Worm (Caenorhabditis elegans) whole organism, L4 larva: ENCODE results near the gene C39B10.5.

Experiments
- F10B5.3 ChIP-seq: sonication (generic microtip); optimal IDR thresholded peaks from 2 replicates; lab custom pipeline; 2016; ENCODE audit warnings: mild to moderate bottlenecking, missing genetic modification characterization, missing compliant biosample characterization
- F37D6.2 ChIP-seq: sonication (generic microtip); optimal IDR thresholded peaks from 2 replicates; lab custom pipeline; 2016; ENCODE audit warnings: mild to moderate bottlenecking, missing genetic modification characterization, missing compliant biosample characterization
- T20F7.1 ChIP-seq: fragments of 200-800 bp; sonication (Bioruptor generic); optimal IDR thresholded peaks from 2 replicates; lab custom pipeline; 2018; ENCODE audit warnings: mild to moderate bottlenecking, missing genetic modification characterization, missing compliant biosample characterization
- Y48G9A.11 ChIP-seq: fragments of 200-800 bp; sonication (Bioruptor generic); IDR thresholded peaks from 2 replicates; pipeline ENCODE4 v1.3.6; 2022; ENCODE audit warnings: missing genetic modification reagents, missing genetic modification characterization, missing compliant biosample characterization
- aha-1 ChIP-seq: fragments of 150-350 bp; peaks from one replicate; lab custom pipeline; 2014; ENCODE audit warnings: missing biosample characterization, missing genetic modification characterization
- aly-2 ChIP-seq: sonication (generic microtip); optimal IDR thresholded peaks from 2 replicates; lab custom pipeline; 2018; ENCODE audit warnings: missing biosample characterization, missing genetic modification characterization
- ceh-28 ChIP-seq: fragments of 150-350 bp; optimal IDR thresholded peaks from 2 replicates; lab custom pipeline; 2014; ENCODE audit warnings: missing biosample characterization, missing genetic modification reagents, missing genetic modification characterization
- ceh-32 ChIP-seq: sonication (generic microtip); optimal IDR thresholded peaks from 2 replicates; lab custom pipeline; 2016; ENCODE audit warnings: mild to moderate bottlenecking, missing genetic modification characterization, missing compliant biosample characterization; ENCODE audit not compliant: poor library complexity
- ceh-44 ChIP-seq: fragments of 200-800 bp; sonication (Bioruptor generic); IDR thresholded peaks from 2 replicates; pipeline ENCODE4 v1.3.6; 2022; ENCODE audit warnings: missing genetic modification reagents, missing genetic modification characterization, missing compliant biosample characterization
- ctbp-1 ChIP-seq: fragments of 200-800 bp; sonication (Bioruptor generic); IDR thresholded peaks from 2 replicates; pipeline ENCODE4 v1.3.6; 2022; ENCODE audit warnings: missing genetic modification reagents, missing genetic modification characterization, missing compliant biosample characterization
- daf-16 ChIP-seq, 3 experiments: sonication (generic microtip); optimal IDR thresholded peaks; 2 replicates each; lab custom pipeline; 2016 to 2017; ENCODE audit warnings: missing genetic modification characterization in 3 of 3, missing genetic modification reagents in 3 of 3, mild to moderate bottlenecking in 2 of 3, missing compliant biosample characterization in 2 of 3, missing biosample characterization in 1 of 3, moderate library complexity in 1 of 3
- daf-19 ChIP-seq: fragments of 200-800 bp; sonication (Bioruptor generic); conservative IDR thresholded peaks from 2 replicates; pipeline ENCODE4 v1.3.6; 2022; ENCODE audit warnings: missing genetic modification characterization, missing compliant biosample characterization
- dmd-6 ChIP-seq: fragments of 200-800 bp; sonication (Bioruptor generic); IDR thresholded peaks from 2 replicates; pipeline ENCODE4 v1.3.6; 2022; ENCODE audit warnings: missing genetic modification reagents, missing genetic modification characterization, missing compliant biosample characterization
- dmd-9 ChIP-seq: fragments of 200-800 bp; sonication (Bioruptor generic); IDR thresholded peaks from 2 replicates; pipeline ENCODE4 v1.3.6; 2022; ENCODE audit warnings: missing genetic modification reagents, missing genetic modification characterization, missing compliant biosample characterization
- dpl-1 ChIP-seq: fragments of 150-350 bp; optimal IDR thresholded peaks from 2 replicates; lab custom pipeline; 2014; ENCODE audit warnings: missing biosample characterization, missing genetic modification reagents, missing genetic modification characterization
- duxl-1 ChIP-seq: sonication (generic microtip); optimal IDR thresholded peaks from 2 replicates; lab custom pipeline; 2016; ENCODE audit warnings: mild to moderate bottlenecking, missing genetic modification characterization, moderate library complexity, missing compliant biosample characterization; ENCODE audit not compliant: poor library complexity
- egl-43 ChIP-seq: fragments of 200-800 bp; sonication (Bioruptor generic); IDR thresholded peaks from 2 replicates; pipeline ENCODE4 v1.3.6; 2022; ENCODE audit warnings: missing genetic modification reagents, missing genetic modification characterization, missing compliant biosample characterization
- fkh-10 ChIP-seq: fragments of 150-350 bp; optimal IDR thresholded peaks from 2 replicates; lab custom pipeline; 2014; ENCODE audit warnings: missing biosample characterization, missing genetic modification reagents, missing genetic modification characterization
- hif-1 ChIP-seq, 2 experiments: sonication (generic microtip); optimal IDR thresholded peaks; 2 replicates each; lab custom pipeline; 2016 to 2017; ENCODE audit warnings: missing compliant biosample characterization in 2 of 2, missing genetic modification characterization in 2 of 2, missing genetic modification reagents in 2 of 2, missing genotype in 2 of 2, mild to moderate bottlenecking in 1 of 2
- hlh-30 ChIP-seq: sonication (generic microtip); optimal IDR thresholded peaks from 2 replicates; lab custom pipeline; 2017; ENCODE audit warnings: antibody characterized with exemption, mild to moderate bottlenecking, missing genetic modification characterization, missing compliant biosample characterization; ENCODE audit not compliant: insufficient read depth
- hmg-1.1 ChIP-seq: fragments of 200-800 bp; sonication (Bioruptor generic); IDR thresholded peaks from 2 replicates; pipeline ENCODE4 v1.3.6; 2022; ENCODE audit warnings: missing genetic modification reagents, missing genetic modification characterization, missing compliant biosample characterization
- lim-7 ChIP-seq: fragments of 200-800 bp; sonication (Bioruptor generic); IDR thresholded peaks from 2 replicates; pipeline ENCODE4 v1.3.6; 2022; ENCODE audit warnings: missing genetic modification characterization, missing compliant biosample characterization
- lin-1 ChIP-seq: fragments of 200-800 bp; sonication (Bioruptor generic); IDR thresholded peaks from 2 replicates; pipeline ENCODE4 v1.3.6; 2022; ENCODE audit warnings: missing genetic modification reagents, missing genetic modification characterization, missing compliant biosample characterization
- lin-38 ChIP-seq: fragments of 200-800 bp; sonication (Bioruptor generic); IDR thresholded peaks from 2 replicates; pipeline ENCODE4 v1.3.6; 2022; ENCODE audit warnings: missing genetic modification reagents, missing genetic modification characterization, missing compliant biosample characterization
- lir-3 ChIP-seq: sonication (generic microtip); optimal IDR thresholded peaks from 2 replicates; lab custom pipeline; 2016; ENCODE audit warnings: mild to moderate bottlenecking, missing genetic modification characterization, missing compliant biosample characterization
- madf-5 ChIP-seq, 2 experiments: fragments of 200-800 bp; sonication (Bioruptor generic); IDR thresholded peaks; 2 replicates each; pipeline ENCODE4 v1.3.6; 2022; ENCODE audit warnings: missing compliant biosample characterization in 2 of 2, missing genetic modification characterization in 2 of 2
- madf-9 ChIP-seq: fragments of 200-800 bp; sonication (Bioruptor generic); conservative IDR thresholded peaks from 2 replicates; pipeline ENCODE4 v1.3.6; 2022; ENCODE audit warnings: missing genetic modification reagents, missing genetic modification characterization, missing compliant biosample characterization
- mdt-29 ChIP-seq: fragments of 200-800 bp; sonication (Bioruptor generic); IDR thresholded peaks from 2 replicates; pipeline ENCODE4 v1.3.6; 2022; ENCODE audit warnings: missing genetic modification reagents, missing genetic modification characterization, missing compliant biosample characterization
- mep-1 ChIP-seq: fragments of 150-350 bp; sonication (generic microtip); optimal IDR thresholded peaks from 3 replicates; lab custom pipeline; 2014; ENCODE audit warnings: missing biosample characterization, missing genetic modification characterization
- mxl-3 ChIP-seq: fragments of 200-800 bp; sonication (Bioruptor generic); optimal IDR thresholded peaks from 2 replicates; lab custom pipeline; 2018; ENCODE audit warnings: mild to moderate bottlenecking, missing genetic modification characterization, missing compliant biosample characterization
- nhr-11 ChIP-seq: fragments of 150-350 bp; optimal IDR thresholded peaks from 2 replicates; lab custom pipeline; 2014; ENCODE audit warnings: missing biosample characterization, missing genetic modification characterization
- nhr-111 ChIP-seq: fragments of 200-800 bp; sonication (Bioruptor generic); optimal IDR thresholded peaks from 2 replicates; lab custom pipeline; 2018; ENCODE audit warnings: mild to moderate bottlenecking, missing genetic modification characterization, missing compliant biosample characterization
- nhr-25 ChIP-seq: sonication (generic microtip); optimal IDR thresholded peaks from 2 replicates; lab custom pipeline; 2017; ENCODE audit warnings: missing genetic modification characterization, mild to moderate bottlenecking, missing compliant biosample characterization, antibody characterized with exemption, moderate library complexity, borderline replicate concordance; ENCODE audit not compliant: insufficient read depth
- nhr-42 ChIP-seq: fragments of 200-800 bp; sonication (Bioruptor generic); IDR thresholded peaks from 2 replicates; pipeline ENCODE4 v1.3.6; 2022; ENCODE audit warnings: missing genetic modification characterization, missing compliant biosample characterization
- nhr-48 ChIP-seq: sonication (generic microtip); optimal IDR thresholded peaks from 2 replicates; lab custom pipeline; 2016; ENCODE audit warnings: mild to moderate bottlenecking, missing genetic modification characterization, missing compliant biosample characterization
- nhr-6 ChIP-seq: fragments of 150-350 bp; optimal IDR thresholded peaks from 2 replicates; lab custom pipeline; 2014; ENCODE audit warnings: missing biosample characterization, missing genetic modification characterization
- php-3 ChIP-seq: fragments of 200-800 bp; sonication (Bioruptor generic); IDR thresholded peaks from 2 replicates; pipeline ENCODE4 v1.3.6; 2022; ENCODE audit warnings: missing genetic modification reagents, missing genetic modification characterization, missing compliant biosample characterization
- pqm-1 ChIP-seq: sonication (generic microtip); optimal IDR thresholded peaks from 2 replicates; lab custom pipeline; 2017; ENCODE audit warnings: missing biosample characterization, missing genetic modification characterization
- rbr-2 ChIP-seq: sonication (generic microtip); optimal IDR thresholded peaks from 2 replicates; lab custom pipeline; 2016; ENCODE audit warnings: missing genotype, missing genetic modification characterization, missing compliant biosample characterization
- saeg-2 ChIP-seq: fragments of 200-800 bp; sonication (Bioruptor generic); IDR thresholded peaks from 2 replicates; pipeline ENCODE4 v1.3.6; 2022; ENCODE audit warnings: missing genetic modification reagents, missing genetic modification characterization, missing compliant biosample characterization
- skn-1 ChIP-seq: fragments of 150-350 bp; optimal IDR thresholded peaks from 2 replicates; lab custom pipeline; 2014; ENCODE audit warnings: missing biosample characterization, missing genetic modification characterization
- tra-1 ChIP-seq: fragments of 200-800 bp; sonication (Bioruptor generic); IDR thresholded peaks from 2 replicates; pipeline ENCODE4 v1.3.6; 2022; ENCODE audit warnings: missing genetic modification reagents, missing genetic modification characterization, missing compliant biosample characterization
- unc-62 ChIP-seq, 3 experiments: fragments of 150-350 bp in 1 of 3; sonication (generic microtip); optimal IDR thresholded peaks in 2 of 3; peaks in 1 of 3; 1 replicate in 1 of 3; 2 replicates in 2 of 3; lab custom pipeline; 2014 to 2017; ENCODE audit warnings: missing biosample characterization in 3 of 3, missing genetic modification characterization in 3 of 3, missing genetic modification reagents in 3 of 3, missing genotype in 1 of 3
- vab-7 ChIP-seq: fragments of 200-800 bp; sonication (Bioruptor generic); IDR thresholded peaks from 2 replicates; pipeline ENCODE4 v1.3.6; 2022; ENCODE audit warnings: missing genetic modification reagents, missing genetic modification characterization, missing compliant biosample characterization
- zag-1 ChIP-seq: fragments of 150-350 bp; optimal IDR thresholded peaks from 2 replicates; lab custom pipeline; 2014; ENCODE audit warnings: missing biosample characterization, missing genetic modification characterization
- zfp-2 ChIP-seq: sonication (generic microtip); optimal IDR thresholded peaks from 2 replicates; lab custom pipeline; 2016; ENCODE audit warnings: mild to moderate bottlenecking, missing genetic modification characterization, missing compliant biosample characterization
- zfp-3 ChIP-seq: fragments of 200-800 bp; sonication (Bioruptor generic); conservative IDR thresholded peaks from 2 replicates; pipeline ENCODE4 v1.3.6; 2022; ENCODE audit warnings: missing genetic modification reagents, missing genetic modification characterization, missing compliant biosample characterization
- zip-11 ChIP-seq: fragments of 200-800 bp; sonication (Bioruptor generic); IDR thresholded peaks from 2 replicates; pipeline ENCODE4 v1.3.6; 2022; ENCODE audit warnings: missing genetic modification characterization, missing compliant biosample characterization
- ztf-11 ChIP-seq: fragments of 150-350 bp; optimal IDR thresholded peaks from 2 replicates; lab custom pipeline; 2014; ENCODE audit warnings: missing biosample characterization, missing genetic modification characterization

C39B10.5 gene

ce11 chrX:10480563-10481290 lies 33.6 kb downstream of the C39B10.5 start, which contains the start of gene elt-2:
elt-2 (plus strand) TSS chrX:10481240.
- no peak for TF ChIP-seq daf-19 (GFP tag; lab: Robert Waterston, UW)
- TF ChIP-seq dmd-6: peak; percentile 92
- peak; percentile 15 for TF ChIP-seq mxl-3 (GFP tag; lab: Kevin White, UChicago)
- TF ChIP-seq nhr-11 (tag; lab: Kevin White, UChicago): no peak
- TF ChIP-seq ctbp-1 (GFP tag; lab: Robert Waterston, UW): no peak
- no peak for TF ChIP-seq rbr-2 (tag; lab: Kevin White, UChicago)
- TF ChIP-seq nhr-48: peak; percentile 47
- no peak for TF ChIP-seq nhr-111 (GFP tag; lab: Kevin White, UChicago)
- TF ChIP-seq php-3 (GFP tag; lab: Robert Waterston, UW): peak; percentile 89
- TF ChIP-seq ceh-28: no peak
- no peak for TF ChIP-seq madf-5 (GFP tag; IDR thresholded peaks at IDR 0.05; lab: Robert Waterston, UW)
- TF ChIP-seq hif-1 (tag; optimal IDR thresholded peaks at IDR 0.05; lab: Kevin White, UChicago): no peak
- no peak for TF ChIP-seq egl-43 (GFP tag; lab: Robert Waterston, UW)
- no peak for TF ChIP-seq mdt-29 (GFP tag; lab: Robert Waterston, UW)
- TF ChIP-seq vab-7 (GFP tag; lab: Robert Waterston, UW): no peak
- no peak for TF ChIP-seq lir-3 (tag; lab: Kevin White, UChicago)
- peak; percentile 40 for TF ChIP-seq hlh-30
- no peak for TF ChIP-seq hmg-1.1 (GFP tag; lab: Robert Waterston, UW)
- TF ChIP-seq pqm-1 (tag; lab: Kevin White, UChicago): peak; percentile 95
- no peak for TF ChIP-seq ztf-11 (tag; lab: Kevin White, UChicago)
- TF ChIP-seq nhr-6 (tag; lab: Kevin White, UChicago): peak; percentile 22
- no peak for TF ChIP-seq ceh-44 (GFP tag; lab: Robert Waterston, UW)
- no peak for TF ChIP-seq nhr-25 (tag; lab: Kevin White, UChicago)
- TF ChIP-seq nhr-42 (GFP tag; lab: Robert Waterston, UW): peak; percentile 56; the same call in 1 of the 2 replicates
- peak; percentile 52; the same call in 1 of the 2 replicates for TF ChIP-seq saeg-2 (GFP tag; lab: Robert Waterston, UW)
- TF ChIP-seq zag-1 (tag; lab: Kevin White, UChicago): no peak
- no peak for TF ChIP-seq aha-1 (tag; lab: Kevin White, UChicago)
- TF ChIP-seq skn-1: no peak
- TF ChIP-seq duxl-1 (tag; lab: Kevin White, UChicago): no peak
- no peak for TF ChIP-seq lin-38
- TF ChIP-seq T20F7.1 (GFP tag; lab: Kevin White, UChicago): peak; percentile 2
- TF ChIP-seq aly-2 (tag; lab: Kevin White, UChicago): no peak
- peak in 1 of 2 experiments; percentile 78 for TF ChIP-seq daf-16 (GFP tag; optimal IDR thresholded peaks at IDR 0.05; lab: Kevin White, UChicago)
- TF ChIP-seq daf-16 (tag; optimal IDR thresholded peaks at IDR 0.05; lab: Kevin White, UChicago): peak; percentile 94
- TF ChIP-seq tra-1 (GFP tag; lab: Robert Waterston, UW): peak; percentile 96
- TF ChIP-seq mep-1: peak; percentile 20
- TF ChIP-seq Y48G9A.11 (GFP tag; lab: Robert Waterston, UW): no peak
- peak in 1 of 2 experiments; percentile 93 for TF ChIP-seq unc-62 (GFP tag; optimal IDR thresholded peaks at IDR 0.05 in 1 of 2; lab: Kevin White, UChicago)
- no peak for TF ChIP-seq unc-62 (tag; optimal IDR thresholded peaks at IDR 0.05; lab: Kevin White, UChicago)
- TF ChIP-seq madf-9: no peak
- TF ChIP-seq dmd-9 (GFP tag; lab: Robert Waterston, UW): no peak
- TF ChIP-seq lim-7 (GFP tag; lab: Robert Waterston, UW): no peak
- TF ChIP-seq zfp-3 (GFP tag; lab: Robert Waterston, UW): no peak
- peak; percentile 79 for TF ChIP-seq lin-1 (GFP tag; lab: Robert Waterston, UW)
- no peak for TF ChIP-seq F37D6.2 (tag; lab: Kevin White, UChicago)
- no peak for TF ChIP-seq dpl-1 (GFP tag; lab: Kevin White, UChicago)
- no peak for TF ChIP-seq zip-11 (GFP tag; lab: Robert Waterston, UW)
- TF ChIP-seq ceh-32 (tag; lab: Kevin White, UChicago): no peak
- TF ChIP-seq zfp-2 (tag; lab: Kevin White, UChicago): no peak
- no peak for TF ChIP-seq fkh-10 (GFP tag; lab: Kevin White, UChicago)
- TF ChIP-seq F10B5.3 (tag; lab: Kevin White, UChicago): no peak
